Worm (Caenorhabditis elegans): ENCODE data around the gene Y97E10AR.2.

DNA sequence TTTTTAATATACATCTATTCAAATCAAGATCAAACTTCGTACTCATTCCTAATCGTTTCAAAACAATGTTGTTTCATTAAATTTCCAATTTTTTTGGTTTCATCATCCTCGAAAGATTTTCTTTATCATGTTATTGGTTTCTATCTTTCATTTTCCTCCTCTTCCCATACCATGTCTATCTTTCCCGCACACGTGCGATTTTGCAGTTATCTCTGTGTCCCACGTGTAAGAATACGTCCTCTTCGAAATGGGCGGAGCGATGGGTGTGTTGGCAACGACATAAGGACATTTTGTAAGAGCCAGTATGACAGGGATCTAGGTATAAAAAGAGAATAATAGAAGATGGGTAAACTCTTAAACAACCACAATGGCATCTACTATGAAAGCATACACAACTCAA, 30.4 kb downstream of the Y97E10AR.2 start, which contains the start of gene F43H9.4:
- TF ChIP-seq nhr-28 (tag; optimal IDR thresholded peaks at IDR 0.05) (no peak), lsy-12 (tag; optimal IDR thresholded peaks at IDR 0.05) (no peak), ama-1 (optimal IDR thresholded peaks at IDR 0.05) (no peak), zag-1 (tag; optimal IDR thresholded peaks at IDR 0.05) (no peak), nhr-11 (tag; optimal IDR thresholded peaks at IDR 0.05) (no peak), tbx-2 (tag; optimal IDR thresholded peaks at IDR 0.05) (no peak), ceh-82 (tag; optimal IDR thresholded peaks at IDR 0.05) (no peak), R02D3.7 (tag; optimal IDR thresholded peaks at IDR 0.05) (no peak), ztf-11 (tag; optimal IDR thresholded peaks at IDR 0.05) (no peak), egl-27 (tag; optimal IDR thresholded peaks at IDR 0.05) (no peak), nhr-77 (tag; optimal IDR thresholded peaks at IDR 0.05) (no peak), fos-1 (tag; optimal IDR thresholded peaks at IDR 0.05) (no peak)
